Fruit fly (Drosophila melanogaster) whole organism, wandering third instar larva: ENCODE results near the gene scu.

ENCODE experiments used
- CG9705 ChIP-seq: fragments of 200-800 bp; sonication (Bioruptor generic); optimal IDR thresholded peaks from 2 replicates; lab custom pipeline; 2018; ENCODE audit warnings: missing biosample characterization, mild to moderate bottlenecking, missing genetic modification characterization
- Dfd ChIP-seq: fragments of >200 bp; optimal IDR thresholded peaks from 2 replicates; lab custom pipeline; 2017; ENCODE audit warnings: missing biosample characterization, missing genetic modification characterization
- br ChIP-seq: fragments of 200-800 bp; sonication (Bioruptor generic); optimal IDR thresholded peaks from 2 replicates; lab custom pipeline; 2016; ENCODE audit warnings: missing biosample characterization, missing genetic modification characterization
- dmrt93B ChIP-seq: fragments of 200-800 bp; sonication (Bioruptor generic); optimal IDR thresholded peaks from 2 replicates; lab custom pipeline; 2018; ENCODE audit warnings: missing biosample characterization, mild to moderate bottlenecking, missing genetic modification characterization
- ey ChIP-seq: fragments of 200-800 bp; sonication (Bioruptor generic); optimal IDR thresholded peaks from 2 replicates; lab custom pipeline; 2016; ENCODE audit warnings: missing biosample characterization, missing genetic modification characterization
- foxo ChIP-seq, 2 experiments: fragments of 200-800 bp; sonication (Bioruptor generic); optimal IDR thresholded peaks; 2 replicates in 1 of 2; 3 replicates in 1 of 2; lab custom pipeline; 2016 to 2017; ENCODE audit warnings: missing biosample characterization in 2 of 2, missing genetic modification characterization in 2 of 2
- fru ChIP-seq: fragments of 200-800 bp; sonication (Bioruptor generic); optimal IDR thresholded peaks from 3 replicates; lab custom pipeline; 2016; ENCODE audit warnings: missing biosample characterization, mild to moderate bottlenecking, missing genetic modification characterization
- h ChIP-seq: fragments of 200-800 bp; sonication (Bioruptor generic); optimal IDR thresholded peaks from 3 replicates; lab custom pipeline; 2016; ENCODE audit warnings: missing biosample characterization, mild to moderate bottlenecking, missing genetic modification characterization
- lola ChIP-seq: fragments of >200 bp; optimal IDR thresholded peaks from 2 replicates; lab custom pipeline; 2017; ENCODE audit warnings: missing biosample characterization, missing genetic modification characterization
- pan ChIP-seq: fragments of >200 bp; optimal IDR thresholded peaks from 2 replicates; lab custom pipeline; 2017
- rgr ChIP-seq: fragments of 200-800 bp; sonication (Bioruptor generic); optimal IDR thresholded peaks from 3 replicates; lab custom pipeline; 2016; ENCODE audit warnings: missing biosample characterization, mild to moderate bottlenecking, missing genetic modification characterization

- TF ChIP-seq CG9705 (GFP tag; lab: Kevin White, UChicago) = no peak
- no peak for TF ChIP-seq lola (GFP tag; lab: Kevin White, UChicago)
- no peak for TF ChIP-seq br
- no peak for TF ChIP-seq ey (GFP tag; lab: Kevin White, UChicago)
- TF ChIP-seq Dfd (GFP tag; lab: Kevin White, UChicago) = no peak
- no peak for TF ChIP-seq rgr (GFP tag; lab: Kevin White, UChicago)
- TF ChIP-seq dmrt93B (GFP tag; lab: Kevin White, UChicago) = no peak
- TF ChIP-seq pan (lab: Kevin White, UChicago) = no peak
- TF ChIP-seq foxo (GFP tag; optimal IDR thresholded peaks at IDR 0.05; lab: Kevin White, UChicago) = peak in 1 of 2 experiments; percentile 11
- TF ChIP-seq h = no peak
- no peak for TF ChIP-seq fru (GFP tag; lab: Kevin White, UChicago)
These were observed 10.7 kb downstream of the scu start, which contains the start of gene Taf8 for dm6 chrX:18101778-18102177.
